Worm (Caenorhabditis elegans) whole organism, L4 larva: Measurements from ENCODE around the gene C14C10.10.
A peak's percentile ranks its signal among the peaks of the same experiment; 100 is the strongest.

Experiments
- D1046.2 ChIP-seq: fragments of 200-800 bp; sonication (Bioruptor generic); IDR thresholded peaks from 2 replicates; pipeline ENCODE4 v1.3.6; 2022; ENCODE audit warnings: missing genetic modification characterization, missing compliant biosample characterization
- F10B5.3 ChIP-seq: sonication (generic microtip); optimal IDR thresholded peaks from 2 replicates; lab custom pipeline; 2016; ENCODE audit warnings: mild to moderate bottlenecking, missing genetic modification characterization, missing compliant biosample characterization
- F37D6.2 ChIP-seq: sonication (generic microtip); optimal IDR thresholded peaks from 2 replicates; lab custom pipeline; 2016; ENCODE audit warnings: mild to moderate bottlenecking, missing genetic modification characterization, missing compliant biosample characterization
- F49E8.2 ChIP-seq: sonication (generic microtip); optimal IDR thresholded peaks from 2 replicates; lab custom pipeline; 2016; ENCODE audit warnings: missing compliant biosample characterization, mild to moderate bottlenecking, missing genetic modification characterization, borderline replicate concordance
- Y105C5A.15 ChIP-seq: fragments of 200-800 bp; sonication (Bioruptor generic); IDR thresholded peaks from 2 replicates; pipeline ENCODE4 v1.3.6; 2022; ENCODE audit warnings: missing genetic modification characterization, missing compliant biosample characterization
- Y48G9A.11 ChIP-seq: fragments of 200-800 bp; sonication (Bioruptor generic); IDR thresholded peaks from 2 replicates; pipeline ENCODE4 v1.3.6; 2022; ENCODE audit warnings: missing genetic modification reagents, missing genetic modification characterization, missing compliant biosample characterization
- Y75B8A.6 ChIP-seq: fragments of 200-800 bp; sonication (Bioruptor generic); IDR thresholded peaks from 2 replicates; pipeline ENCODE4 v1.3.6; 2022; ENCODE audit warnings: missing genetic modification reagents, missing genetic modification characterization, missing compliant biosample characterization
- ZK546.5 ChIP-seq, 2 experiments: sonication (generic microtip); optimal IDR thresholded peaks; 2 replicates each; lab custom pipeline; 2017; ENCODE audit warnings: missing biosample characterization in 2 of 2, missing genetic modification characterization in 2 of 2
- aha-1 ChIP-seq: fragments of 150-350 bp; peaks from one replicate; lab custom pipeline; 2014; ENCODE audit warnings: missing biosample characterization, missing genetic modification characterization
- attf-4 ChIP-seq: sonication (generic microtip); optimal IDR thresholded peaks from 3 replicates; lab custom pipeline; 2017; ENCODE audit warnings: missing biosample characterization, missing genetic modification characterization
- ceh-20 ChIP-seq: fragments of 200-800 bp; sonication (Bioruptor generic); IDR thresholded peaks from 2 replicates; pipeline ENCODE4 v1.3.6; 2022; ENCODE audit warnings: missing genetic modification reagents, missing genetic modification characterization, missing compliant biosample characterization
- ceh-62 ChIP-seq: sonication (generic microtip); optimal IDR thresholded peaks from 2 replicates; lab custom pipeline; 2017; ENCODE audit warnings: missing biosample characterization, missing genetic modification characterization
- ceh-82 ChIP-seq: sonication (generic microtip); optimal IDR thresholded peaks from 2 replicates; lab custom pipeline; 2017; ENCODE audit warnings: missing biosample characterization, missing genetic modification characterization
- ces-1 ChIP-seq: fragments of 150-350 bp; sonication (generic microtip); optimal IDR thresholded peaks from 4 replicates; lab custom pipeline; 2014; ENCODE audit warnings: missing biosample characterization, missing genetic modification reagents, missing genetic modification characterization
- daf-12 ChIP-seq: fragments of 150-350 bp; optimal IDR thresholded peaks from 2 replicates; lab custom pipeline; 2014; ENCODE audit warnings: missing biosample characterization, missing genetic modification reagents, missing genetic modification characterization
- dmd-6 ChIP-seq: fragments of 200-800 bp; sonication (Bioruptor generic); IDR thresholded peaks from 2 replicates; pipeline ENCODE4 v1.3.6; 2022; ENCODE audit warnings: missing genetic modification reagents, missing genetic modification characterization, missing compliant biosample characterization
- dmd-8 ChIP-seq: fragments of 200-800 bp; sonication (Bioruptor generic); IDR thresholded peaks from 2 replicates; pipeline ENCODE4 v1.3.6; 2022; ENCODE audit warnings: missing genetic modification characterization, missing compliant biosample characterization
- dmd-9 ChIP-seq: fragments of 200-800 bp; sonication (Bioruptor generic); IDR thresholded peaks from 2 replicates; pipeline ENCODE4 v1.3.6; 2022; ENCODE audit warnings: missing genetic modification reagents, missing genetic modification characterization, missing compliant biosample characterization
- duxl-1 ChIP-seq: sonication (generic microtip); optimal IDR thresholded peaks from 2 replicates; lab custom pipeline; 2016; ENCODE audit warnings: mild to moderate bottlenecking, missing genetic modification characterization, moderate library complexity, missing compliant biosample characterization; ENCODE audit not compliant: poor library complexity
- egl-27 ChIP-seq: sonication (generic microtip); optimal IDR thresholded peaks from 3 replicates; lab custom pipeline; 2017; ENCODE audit warnings: missing biosample characterization, missing genetic modification reagents, missing genetic modification characterization
- fos-1 ChIP-seq: fragments of 150-350 bp; optimal IDR thresholded peaks from 2 replicates; lab custom pipeline; 2014; ENCODE audit warnings: missing biosample characterization, missing genetic modification characterization
- hif-1 ChIP-seq, 2 experiments: sonication (generic microtip); optimal IDR thresholded peaks; 2 replicates each; lab custom pipeline; 2016 to 2017; ENCODE audit warnings: missing compliant biosample characterization in 2 of 2, missing genetic modification characterization in 2 of 2, missing genetic modification reagents in 2 of 2, missing genotype in 2 of 2, mild to moderate bottlenecking in 1 of 2
- hlh-30 ChIP-seq: sonication (generic microtip); optimal IDR thresholded peaks from 2 replicates; lab custom pipeline; 2017; ENCODE audit warnings: antibody characterized with exemption, mild to moderate bottlenecking, missing genetic modification characterization, missing compliant biosample characterization; ENCODE audit not compliant: insufficient read depth
- jun-1 ChIP-seq: fragments of 150-350 bp; optimal IDR thresholded peaks from 2 replicates; lab custom pipeline; 2014; ENCODE audit warnings: missing biosample characterization, missing genetic modification reagents, missing genetic modification characterization
- lin-1 ChIP-seq: fragments of 200-800 bp; sonication (Bioruptor generic); IDR thresholded peaks from 2 replicates; pipeline ENCODE4 v1.3.6; 2022; ENCODE audit warnings: missing genetic modification reagents, missing genetic modification characterization, missing compliant biosample characterization
- lin-13 ChIP-seq: fragments of 150-350 bp; optimal IDR thresholded peaks from 2 replicates; lab custom pipeline; 2014; ENCODE audit warnings: missing biosample characterization, missing genetic modification reagents, missing genetic modification characterization
- lin-15B ChIP-seq: fragments of 150-350 bp; sonication (generic microtip); optimal IDR thresholded peaks from 3 replicates; lab custom pipeline; 2014; ENCODE audit warnings: missing biosample characterization, missing genetic modification characterization
- madf-9 ChIP-seq: fragments of 200-800 bp; sonication (Bioruptor generic); conservative IDR thresholded peaks from 2 replicates; pipeline ENCODE4 v1.3.6; 2022; ENCODE audit warnings: missing genetic modification reagents, missing genetic modification characterization, missing compliant biosample characterization
- mdt-29 ChIP-seq: fragments of 200-800 bp; sonication (Bioruptor generic); IDR thresholded peaks from 2 replicates; pipeline ENCODE4 v1.3.6; 2022; ENCODE audit warnings: missing genetic modification reagents, missing genetic modification characterization, missing compliant biosample characterization
- mep-1 ChIP-seq: fragments of 150-350 bp; sonication (generic microtip); optimal IDR thresholded peaks from 3 replicates; lab custom pipeline; 2014; ENCODE audit warnings: missing biosample characterization, missing genetic modification characterization
- mxl-2 ChIP-seq: fragments of 200-800 bp; sonication (Bioruptor generic); conservative IDR thresholded peaks from 2 replicates; pipeline ENCODE4 v1.3.6; 2022; ENCODE audit warnings: missing genetic modification reagents, missing genetic modification characterization, missing compliant biosample characterization
- nhr-11 ChIP-seq: fragments of 150-350 bp; optimal IDR thresholded peaks from 2 replicates; lab custom pipeline; 2014; ENCODE audit warnings: missing biosample characterization, missing genetic modification characterization
- nhr-41 ChIP-seq: fragments of 200-800 bp; sonication (Bioruptor generic); IDR thresholded peaks from 2 replicates; pipeline ENCODE4 v1.3.6; 2022; ENCODE audit warnings: missing genetic modification reagents, missing genetic modification characterization, missing compliant biosample characterization
- nhr-48 ChIP-seq: sonication (generic microtip); optimal IDR thresholded peaks from 2 replicates; lab custom pipeline; 2016; ENCODE audit warnings: mild to moderate bottlenecking, missing genetic modification characterization, missing compliant biosample characterization
- nhr-6 ChIP-seq: fragments of 150-350 bp; optimal IDR thresholded peaks from 2 replicates; lab custom pipeline; 2014; ENCODE audit warnings: missing biosample characterization, missing genetic modification characterization
- nhr-77 ChIP-seq: fragments of 150-350 bp; optimal IDR thresholded peaks from 2 replicates; lab custom pipeline; 2014; ENCODE audit warnings: missing biosample characterization, missing genetic modification characterization
- pqm-1 ChIP-seq: sonication (generic microtip); optimal IDR thresholded peaks from 2 replicates; lab custom pipeline; 2017; ENCODE audit warnings: missing biosample characterization, missing genetic modification characterization
- rbr-2 ChIP-seq: sonication (generic microtip); optimal IDR thresholded peaks from 2 replicates; lab custom pipeline; 2016; ENCODE audit warnings: missing genotype, missing genetic modification characterization, missing compliant biosample characterization
- set-16 ChIP-seq: fragments of 200-800 bp; sonication (Bioruptor generic); IDR thresholded peaks from 2 replicates; pipeline ENCODE4 v1.3.6; 2022; ENCODE audit warnings: missing genetic modification reagents, missing genetic modification characterization, missing compliant biosample characterization
- skn-1 ChIP-seq: fragments of 150-350 bp; optimal IDR thresholded peaks from 2 replicates; lab custom pipeline; 2014; ENCODE audit warnings: missing biosample characterization, missing genetic modification characterization
- snpc-1.2 ChIP-seq: fragments of 200-800 bp; sonication (Bioruptor generic); IDR thresholded peaks from 2 replicates; pipeline ENCODE4 v1.3.6; 2022; ENCODE audit warnings: missing genetic modification reagents, missing genetic modification characterization, missing compliant biosample characterization
- unc-130 ChIP-seq: sonication (generic microtip); optimal IDR thresholded peaks from 2 replicates; lab custom pipeline; 2016; ENCODE audit warnings: missing genetic modification reagents, missing genetic modification characterization, missing compliant biosample characterization
- unc-62 ChIP-seq, 3 experiments: fragments of 150-350 bp in 1 of 3; sonication (generic microtip); optimal IDR thresholded peaks in 2 of 3; peaks in 1 of 3; 1 replicate in 1 of 3; 2 replicates in 2 of 3; lab custom pipeline; 2014 to 2017; ENCODE audit warnings: missing biosample characterization in 3 of 3, missing genetic modification characterization in 3 of 3, missing genetic modification reagents in 3 of 3, missing genotype in 1 of 3
- zag-1 ChIP-seq: fragments of 150-350 bp; optimal IDR thresholded peaks from 2 replicates; lab custom pipeline; 2014; ENCODE audit warnings: missing biosample characterization, missing genetic modification characterization
- zip-11 ChIP-seq: fragments of 200-800 bp; sonication (Bioruptor generic); IDR thresholded peaks from 2 replicates; pipeline ENCODE4 v1.3.6; 2022; ENCODE audit warnings: missing genetic modification characterization, missing compliant biosample characterization
- zip-2 ChIP-seq: fragments of 150-350 bp; optimal IDR thresholded peaks from 2 replicates; lab custom pipeline; 2014; ENCODE audit warnings: missing biosample characterization, missing genetic modification characterization
- ztf-7 ChIP-seq: fragments of 150-350 bp; optimal IDR thresholded peaks from 2 replicates; lab custom pipeline; 2014; ENCODE audit warnings: missing biosample characterization, missing genetic modification characterization

Gene C14C10.10

ce11 chrV:12637764-12638502 is 39.0 kb upstream of the C14C10.10 start (continued):
- TF ChIP-seq dmd-6 (GFP tag; lab: Robert Waterston, UW) (peak; percentile 50), nhr-77 (tag; lab: Kevin White, UChicago) (no peak), mep-1 (tag; lab: Kevin White, UChicago) (no peak), nhr-6 (tag; lab: Kevin White, UChicago) (peak; percentile 71), nhr-41 (GFP tag; lab: Robert Waterston, UW) (no peak), mxl-2 (0 out of 2 replicates have a peak, but pooled peaks have one; percentile 38)

ce11 chrV:12637238-12637690 is 38.3 kb upstream of the C14C10.10 start, which contains the start of gene F56H9.2:
TSS of gene F56H9.2 (plus strand) at chrV:12637663.
- no peak for TF ChIP-seq ceh-62
- TF ChIP-seq D1046.2: no peak
- no peak for TF ChIP-seq fos-1 (tag; lab: Kevin White, UChicago)
- peak; percentile 99 for TF ChIP-seq mxl-2
- TF ChIP-seq snpc-1.2 (GFP tag; lab: Robert Waterston, UW): no peak
- no peak for TF ChIP-seq ZK546.5 (tag; optimal IDR thresholded peaks at IDR 0.05; lab: Kevin White, UChicago)
- no peak for TF ChIP-seq egl-27 (tag; lab: Kevin White, UChicago)
- TF ChIP-seq nhr-77 (tag; lab: Kevin White, UChicago): peak; percentile 59
- no peak for TF ChIP-seq Y48G9A.11 (GFP tag; lab: Robert Waterston, UW)
- no peak for TF ChIP-seq Y75B8A.6
- TF ChIP-seq ztf-7 (tag; lab: Kevin White, UChicago): peak; percentile 50
- no peak for TF ChIP-seq unc-130 (GFP tag; lab: Kevin White, UChicago)
- TF ChIP-seq F49E8.2: no peak
- peak; percentile 97 for TF ChIP-seq aha-1
- TF ChIP-seq madf-9 (GFP tag; lab: Robert Waterston, UW): no peak; the same call in 1 of the 2 replicates
- peak; percentile 94 for TF ChIP-seq hlh-30
- TF ChIP-seq ces-1 (GFP tag; lab: Kevin White, UChicago): no peak
- TF ChIP-seq lin-15B: no peak
- TF ChIP-seq pqm-1 (tag; lab: Kevin White, UChicago): no peak
- TF ChIP-seq dmd-6 (GFP tag; lab: Robert Waterston, UW): peak; percentile 98
- TF ChIP-seq zip-2 (tag; lab: Kevin White, UChicago): no peak
- TF ChIP-seq nhr-41 (GFP tag; lab: Robert Waterston, UW): 0 out of 2 replicates have a peak, but pooled peaks have one; percentile 18
- no peak for TF ChIP-seq F10B5.3
- peak; percentile 36; the same call in 1 of the 2 replicates for TF ChIP-seq mdt-29 (GFP tag; lab: Robert Waterston, UW)
- TF ChIP-seq dmd-8 (GFP tag; lab: Robert Waterston, UW): no peak
- TF ChIP-seq Y105C5A.15 (GFP tag; lab: Robert Waterston, UW): no peak
- TF ChIP-seq zip-11: no peak
- peak; percentile 96 for TF ChIP-seq nhr-48
- no peak for TF ChIP-seq set-16
- TF ChIP-seq lin-1 (GFP tag; lab: Robert Waterston, UW): peak; percentile 60; the same call in 1 of the 2 replicates
- no peak for TF ChIP-seq skn-1
- TF ChIP-seq nhr-11: peak; percentile 28
- TF ChIP-seq attf-4 (tag; lab: Kevin White, UChicago): no peak
- peak; percentile 23 for TF ChIP-seq jun-1 (tag; lab: Kevin White, UChicago)
- TF ChIP-seq hif-1 (tag; optimal IDR thresholded peaks at IDR 0.05; lab: Kevin White, UChicago): peak in 1 of 2 experiments; percentile 30
- TF ChIP-seq dmd-9 (GFP tag; lab: Robert Waterston, UW): no peak
- peak; percentile 8 for TF ChIP-seq lin-13 (GFP tag; lab: Kevin White, UChicago)
- no peak for TF ChIP-seq zag-1 (tag; lab: Kevin White, UChicago)
- TF ChIP-seq duxl-1: no peak
- no peak for TF ChIP-seq F37D6.2
- no peak for TF ChIP-seq ceh-82
- no peak for TF ChIP-seq daf-12 (tag; lab: Kevin White, UChicago)
- peak; percentile 73 for TF ChIP-seq ceh-20 (GFP tag; lab: Robert Waterston, UW)
- TF ChIP-seq unc-62 (GFP tag; optimal IDR thresholded peaks at IDR 0.05 in 1 of 2; lab: Kevin White, UChicago): peak in 1 of 2 experiments; percentile 98
- TF ChIP-seq unc-62 (tag; optimal IDR thresholded peaks at IDR 0.05; lab: Kevin White, UChicago): no peak
- peak; percentile 48 for TF ChIP-seq rbr-2
